Worm (Caenorhabditis elegans): ENCODE measurements around the gene clc-33.

DNA sequence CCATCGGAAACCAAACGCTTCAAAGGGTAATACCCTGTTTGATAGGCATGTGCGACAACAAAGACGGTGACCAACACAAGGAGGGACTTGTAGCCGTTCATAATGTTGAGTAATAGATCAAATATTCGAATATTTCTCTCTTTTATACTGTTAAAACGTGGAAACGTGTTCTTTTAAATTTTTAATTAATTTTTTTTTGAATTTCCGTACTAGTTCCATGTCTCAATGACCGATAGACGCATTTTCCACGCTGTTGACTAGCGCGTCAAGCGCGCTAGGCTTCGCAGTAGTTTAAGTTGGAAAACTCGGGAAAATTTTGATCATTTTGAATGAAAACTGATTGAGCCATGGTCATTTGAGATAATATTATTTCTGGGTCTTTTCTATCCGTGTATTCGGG is 26.6 kb downstream of the clc-33 start, which contains the start of gene Y46B2A.3:
- TF ChIP-seq unc-130 (GFP tag; optimal IDR thresholded peaks at IDR 0.05) (no peak), lin-35 (GFP tag; optimal IDR thresholded peaks at IDR 0.05) (no peak), unc-62 (GFP tag; optimal IDR thresholded peaks at IDR 0.05) (no peak), attf-3 (GFP tag; conservative IDR thresholded peaks at IDR 0.05) (no peak)
